Fruit fly (Drosophila melanogaster) S2 (cell line): ENCODE measurements around the gene Dh44.
"Not testable (repeated sequence)": the region's sequence is repeated elsewhere in the genome, so short reads cannot be mapped to it uniquely, and the experiment has no call there.

ENCODE experiments used
- CG8478 ChIP-seq: fragments of >200 bp; optimal IDR thresholded peaks from 2 replicates; lab custom pipeline; 2018
- CTCF ChIP-seq, 2 experiments: fragments of >200 bp; optimal IDR thresholded peaks; 2 replicates each; lab custom pipeline; 2018

Gene Dh44

dm6 chr3R:9685376-9685775 is 47.4 kb downstream of the Dh44 start, which contains the start of the genes eca and CG18542:
eca (minus strand) TSS chr3R:9685476.
CG18542 (plus strand) TSS chr3R:9685760.
- TF ChIP-seq CG8478 (lab: Kevin White, UChicago); CTCF (optimal IDR thresholded peaks at IDR 0.05; lab: Kevin White, UChicago): not testable (repeated sequence)

- TF ChIP-seq CG8478 (lab: Kevin White, UChicago); CTCF (optimal IDR thresholded peaks at IDR 0.05; lab: Kevin White, UChicago): not testable (repeated sequence)
Measured at dm6 chr3R:9692675-9693129, 54.7 kb downstream of the Dh44 start, which contains the start of the genes Unc-115b, p24-2 and CG32939. Unc-115b (minus strand) TSS chr3R:9692775. p24-2 (minus strand) TSS chr3R:9692794. CG32939 (plus strand) TSS chr3R:9693079.

- no peak for TF ChIP-seq CG8478 (lab: Kevin White, UChicago)
- peak; percentile 73 to 85 for TF ChIP-seq CTCF (optimal IDR thresholded peaks at IDR 0.05; lab: Kevin White, UChicago)
Measured at dm6 chr3R:9694999-9695398, 57.0 kb downstream of the Dh44 start.
